Comparison of ENCODE assay signal across 4 worm cellular contexts in the genomic region with DNA sequence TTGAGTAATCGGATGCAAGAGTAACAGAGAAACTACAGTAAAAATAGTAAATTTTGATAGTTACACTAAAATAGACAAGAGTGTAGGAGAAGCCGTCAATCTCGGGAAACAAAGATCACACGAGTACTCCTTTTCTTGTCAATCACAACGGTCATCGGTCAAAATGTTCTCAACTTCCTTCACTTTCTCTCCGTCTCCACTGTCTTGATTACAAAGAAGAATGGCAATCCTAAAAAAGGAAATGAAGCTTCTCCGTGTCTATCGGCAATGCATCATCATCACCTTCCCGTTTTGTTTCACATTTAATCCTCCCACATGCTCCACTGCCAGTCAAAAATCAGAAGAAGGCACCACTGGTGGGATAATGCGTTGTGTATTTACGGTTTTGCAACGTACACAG.
A peak's percentile ranks its signal among the peaks of the same experiment; 100 is the strongest.
TF ChIP-seq lines count a peak whose summit lies in the region.

No protein-coding gene starts in this region.

TF ChIP-seq in whole organism, L2 larva, 48 proteins besides CTCF, POLR2A, EP300 and RAD21:
- TF ChIP-seq ztf-4 (tag; optimal IDR thresholded peaks at IDR 0.05; lab: Kevin White, UChicago): no peak
- TF ChIP-seq ceh-82 (tag; optimal IDR thresholded peaks at IDR 0.05; lab: Kevin White, UChicago): no peak
- no peak for TF ChIP-seq nhr-129 (tag; optimal IDR thresholded peaks at IDR 0.05; lab: Kevin White, UChicago)
- TF ChIP-seq unc-62 (GFP tag; optimal IDR thresholded peaks at IDR 0.05; lab: Kevin White, UChicago): peak; percentile 56
- TF ChIP-seq unc-39 (tag; optimal IDR thresholded peaks at IDR 0.05; lab: Kevin White, UChicago): no peak
- no peak for TF ChIP-seq ama-1 (optimal IDR thresholded peaks at IDR 0.05; lab: Kevin White, UChicago)
- peak; percentile 50 for TF ChIP-seq unc-55 (GFP tag; optimal IDR thresholded peaks at IDR 0.05; lab: Kevin White, UChicago)
- no peak for TF ChIP-seq lin-39 (tag; optimal IDR thresholded peaks at IDR 0.05; lab: Kevin White, UChicago)
- TF ChIP-seq ztf-11 (tag; optimal IDR thresholded peaks at IDR 0.05; lab: Kevin White, UChicago): no peak
- TF ChIP-seq C34F6.9 (tag; optimal IDR thresholded peaks at IDR 0.05; lab: Kevin White, UChicago): no peak

TF ChIP-seq in whole organism, L3 larva, 47 proteins besides CTCF, POLR2A, EP300 and RAD21:
- TF ChIP-seq unc-62 (GFP tag; optimal IDR thresholded peaks at IDR 0.05; lab: Kevin White, UChicago): peak; percentile 86
- TF ChIP-seq lin-39 (tag; optimal IDR thresholded peaks at IDR 0.05; lab: Kevin White, UChicago): peak; percentile 47
- TF ChIP-seq pqm-1 (tag; optimal IDR thresholded peaks at IDR 0.05; lab: Kevin White, UChicago): no peak

TF ChIP-seq in whole organism, L4 larva, 104 proteins besides CTCF, POLR2A, EP300 and RAD21:
- TF ChIP-seq unc-130 (GFP tag; optimal IDR thresholded peaks at IDR 0.05; lab: Kevin White, UChicago) (no peak), dmd-6 (GFP tag; IDR thresholded peaks at IDR 0.05; lab: Robert Waterston, UW) (peak; percentile 42), Y5F2A.4 (GFP tag; optimal IDR thresholded peaks at IDR 0.05; lab: Kevin White, UChicago) (no peak)

TF ChIP-seq in whole organism, young adult, 124 proteins besides CTCF, POLR2A, EP300 and RAD21:
- TF ChIP-seq sdz-38 (tag; optimal IDR thresholded peaks at IDR 0.05; lab: Kevin White, UChicago): no peak
- TF ChIP-seq hmg-1.2 (GFP tag; IDR thresholded peaks at IDR 0.05; lab: Robert Waterston, UW): no peak
- TF ChIP-seq hlh-12 (tag; optimal IDR thresholded peaks at IDR 0.05; lab: Kevin White, UChicago): no peak
- 0 out of 2 replicates have a peak, but pooled peaks have one; percentile 31 for TF ChIP-seq cebp-2 (GFP tag; IDR thresholded peaks at IDR 0.05; lab: Robert Waterston, UW)
